Worm (Caenorhabditis elegans) whole organism, L1 larva: Measurements from ENCODE around the gene K03H1.11.

Source experiments
- alr-1 ChIP-seq: fragments of 200-800 bp; sonication (Bioruptor generic); optimal IDR thresholded peaks from 2 replicates; lab custom pipeline; 2018; ENCODE audit warnings: borderline replicate concordance, mild to moderate bottlenecking, missing genetic modification characterization, missing compliant biosample characterization
- elt-3 ChIP-seq, 6 experiments: fragments of 150-350 bp in 1 of 6; sonication (generic microtip); optimal IDR thresholded peaks; 2 replicates each; lab custom pipeline; 2017 to 2018; ENCODE audit warnings: missing biosample characterization in 6 of 6, missing genetic modification characterization in 6 of 6, inconsistent platforms in 1 of 6
- isw-1 ChIP-seq: fragments of 200-800 bp; sonication (Bioruptor generic); IDR thresholded peaks from 2 replicates; pipeline ENCODE4 v1.3.6; 2022; ENCODE audit warnings: missing genetic modification characterization, missing compliant biosample characterization
- nhr-19 ChIP-seq: fragments of 200-800 bp; sonication (Bioruptor generic); conservative IDR thresholded peaks from 2 replicates; pipeline ENCODE4 v1.3.6; 2022; ENCODE audit warnings: missing genetic modification characterization, missing compliant biosample characterization
- unc-62 ChIP-seq: fragments of 150-350 bp; optimal IDR thresholded peaks from 2 replicates; lab custom pipeline; 2014; ENCODE audit warnings: missing biosample characterization, missing genetic modification reagents, missing genetic modification characterization

DNA sequence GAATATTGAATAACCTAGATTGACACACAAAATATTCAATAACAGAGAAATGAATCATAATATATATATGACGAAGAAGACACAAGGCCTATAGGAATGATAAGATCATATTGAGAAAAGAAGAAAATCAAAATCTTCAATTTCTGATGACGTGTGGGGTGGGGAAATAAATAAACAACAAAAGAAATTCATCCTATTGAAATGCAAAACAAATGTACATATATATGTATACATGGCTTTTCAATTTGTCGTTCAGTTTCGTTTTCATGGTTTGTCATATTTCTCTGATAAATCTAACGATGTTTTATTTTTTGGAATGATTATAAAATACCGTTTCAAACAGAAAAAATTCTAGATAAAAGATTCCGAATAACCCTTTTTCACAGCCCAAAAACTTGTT is 25.1 kb downstream of the K03H1.11 start, which contains the start of gene ttr-3:
- TF ChIP-seq alr-1 (no peak), nhr-19 (no peak), elt-3 (tag; optimal IDR thresholded peaks at IDR 0.05; lab: Kevin White, UChicago) (no peak), isw-1 (GFP tag; lab: Robert Waterston, UW) (no peak), unc-62 (GFP tag; lab: Kevin White, UChicago) (no peak)
